Worm (Caenorhabditis elegans): ENCODE measurements around the gene lgc-30.

The lgc-30 gene

DNA sequence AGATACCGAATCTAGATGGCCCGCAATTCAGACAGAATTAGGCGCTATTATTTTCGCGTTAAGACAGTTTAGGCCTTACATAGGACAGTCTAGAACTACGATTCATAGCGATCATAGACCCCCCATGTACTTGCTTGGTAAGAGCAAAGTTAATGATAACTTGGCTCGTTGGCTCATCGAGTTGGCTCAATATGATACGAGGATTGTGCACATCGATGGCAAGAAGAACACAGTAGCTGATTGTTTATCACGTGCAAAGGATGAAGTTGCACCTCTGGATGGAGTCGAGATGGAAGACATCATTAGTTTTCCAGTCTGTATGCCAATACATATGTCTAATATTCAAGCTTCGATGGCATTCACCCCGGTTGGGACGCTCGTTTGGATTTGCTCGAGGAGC lies 7.0 kb upstream of the lgc-30 start:
- no peak for TF ChIP-seq C08G9.2 (tag; optimal IDR thresholded peaks at IDR 0.05)
- no peak for TF ChIP-seq ama-1 (optimal IDR thresholded peaks at IDR 0.05)
- TF ChIP-seq nfya-1 (tag; optimal IDR thresholded peaks at IDR 0.05) = no peak
- no peak for TF ChIP-seq pqm-1 (tag; optimal IDR thresholded peaks at IDR 0.05)
- TF ChIP-seq ceh-45 (GFP tag; IDR thresholded peaks at IDR 0.05) = no peak
- TF ChIP-seq F13H6.1 (tag; optimal IDR thresholded peaks at IDR 0.05) = no peak

- TF ChIP-seq syd-9 (tag; optimal IDR thresholded peaks at IDR 0.05) (no peak), ahr-1 (tag; optimal IDR thresholded peaks at IDR 0.05) (no peak), ceh-31 (tag; optimal IDR thresholded peaks at IDR 0.05) (no peak), ceh-48 (tag; optimal IDR thresholded peaks at IDR 0.05) (no peak)
Observed at ce11 chrIV:919690-920089, 5.0 kb upstream of the lgc-30 start, which contains the start of gene F58H7.5. Gene F58H7.5, plus strand, starts transcription at chrIV:919990.

DNA sequence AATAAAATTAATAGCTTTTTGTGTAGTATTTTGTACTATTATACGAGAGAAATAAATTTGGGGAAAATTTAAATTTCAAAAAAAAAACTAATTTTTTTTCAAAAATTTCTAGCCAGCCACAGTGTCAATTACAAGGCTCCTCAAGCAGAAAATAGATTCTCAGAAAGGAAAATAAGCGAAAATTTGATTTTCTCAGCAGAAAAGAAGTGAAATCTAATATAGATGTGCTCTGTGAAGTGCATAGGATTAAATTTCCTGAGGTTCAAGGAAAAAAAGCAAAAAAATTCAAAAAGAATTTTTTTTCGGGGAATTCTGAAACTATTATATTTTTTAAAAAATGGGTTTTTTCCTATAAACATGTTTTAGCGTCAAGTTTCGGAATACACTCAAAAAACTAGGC lies 2.8 kb downstream of the lgc-30 start:
- TF ChIP-seq odd-2 (tag; optimal IDR thresholded peaks at IDR 0.05) (no peak), unc-42 (tag; optimal IDR thresholded peaks at IDR 0.05) (peak; percentile 77)

- TF ChIP-seq elt-2 (tag; optimal IDR thresholded peaks at IDR 0.05) = no peak
- no peak for TF ChIP-seq npax-4 (tag; optimal IDR thresholded peaks at IDR 0.05)
- no peak for TF ChIP-seq C08G9.2 (tag; optimal IDR thresholded peaks at IDR 0.05)
- TF ChIP-seq elt-4 (tag; optimal IDR thresholded peaks at IDR 0.05) = no peak
- no peak for TF ChIP-seq eyg-1 (tag; optimal IDR thresholded peaks at IDR 0.05)
- no peak for TF ChIP-seq pag-3 (tag; optimal IDR thresholded peaks at IDR 0.05; ENCODE audit: borderline replicate concordance)
- TF ChIP-seq ceh-30 (tag; optimal IDR thresholded peaks at IDR 0.05) = no peak
- no peak for TF ChIP-seq C38D4.7 (GFP tag; optimal IDR thresholded peaks at IDR 0.05)
- TF ChIP-seq hlh-6 (tag; optimal IDR thresholded peaks at IDR 0.05) = no peak
- TF ChIP-seq ceh-14 (tag; optimal IDR thresholded peaks at IDR 0.05) = no peak
- no peak for TF ChIP-seq pha-2 (tag; optimal IDR thresholded peaks at IDR 0.05)
- TF ChIP-seq ceh-2 (tag; optimal IDR thresholded peaks at IDR 0.05) = no peak
- TF ChIP-seq Y22D7AL.16 (tag; optimal IDR thresholded peaks at IDR 0.05) = no peak
Observed at ce11 chrIV:935725-936124, 11.0 kb downstream of the lgc-30 start, which contains the start of gene F58H7.1. Gene F58H7.1, minus strand, starts transcription at chrIV:935825.

ce11 chrIV:945601-946000 lies 20.9 kb downstream of the lgc-30 start, which contains the start of gene faah-3:
Gene faah-3, minus strand, starts transcription at chrIV:945653.
- TF ChIP-seq ama-1 (optimal IDR thresholded peaks at IDR 0.05) (no peak), elt-2 (tag; optimal IDR thresholded peaks at IDR 0.05) (peak; percentile 81)

DNA sequence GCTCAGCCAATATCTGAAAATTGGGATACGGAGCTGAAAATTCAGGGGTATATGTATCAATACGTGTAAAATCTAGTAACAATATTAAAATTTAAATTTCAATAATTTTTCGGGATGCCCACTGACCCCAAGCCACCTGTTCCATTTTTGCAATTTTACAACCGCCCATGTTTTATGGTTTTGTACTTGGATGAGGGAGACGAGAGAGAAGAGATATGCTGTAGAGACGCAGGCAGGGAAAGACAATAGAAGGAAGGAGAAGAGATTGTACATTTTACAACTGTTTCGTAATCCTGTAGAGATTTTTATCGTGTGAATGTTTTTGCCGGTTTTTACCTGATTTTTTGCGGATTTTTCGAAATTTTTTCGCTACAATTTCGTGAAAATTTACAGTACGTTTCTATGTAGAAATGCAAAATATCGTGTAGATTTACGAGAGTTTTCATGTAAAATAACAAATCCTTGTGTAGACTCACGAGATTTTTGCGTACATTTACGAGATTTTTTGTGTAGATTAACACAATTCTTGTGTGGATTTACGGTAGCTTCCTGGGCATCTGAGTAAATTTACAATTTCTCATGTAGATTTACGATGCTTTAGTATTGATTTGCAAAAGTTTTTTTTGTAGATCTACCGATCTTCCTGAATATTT lies 25.4 kb downstream of the lgc-30 start:
- TF ChIP-seq hlh-15 (tag; optimal IDR thresholded peaks at IDR 0.05) = no peak
- TF ChIP-seq syd-9 (tag; optimal IDR thresholded peaks at IDR 0.05) = no peak
- TF ChIP-seq fkh-10 (GFP tag; optimal IDR thresholded peaks at IDR 0.05) = no peak
- TF ChIP-seq ceh-24 (tag; optimal IDR thresholded peaks at IDR 0.05) = no peak
- no peak for TF ChIP-seq che-1 (tag; optimal IDR thresholded peaks at IDR 0.05)
- no peak for TF ChIP-seq ceh-22 (tag; optimal IDR thresholded peaks at IDR 0.05)
- TF ChIP-seq K02D7.2 (tag; optimal IDR thresholded peaks at IDR 0.05) = no peak
- no peak for TF ChIP-seq lim-6 (tag; optimal IDR thresholded peaks at IDR 0.05)
- no peak for TF ChIP-seq ama-1 (optimal IDR thresholded peaks at IDR 0.05)
- TF ChIP-seq unc-3 (GFP tag; conservative IDR thresholded peaks at IDR 0.05) = no peak
- no peak for TF ChIP-seq unc-3 (tag; optimal IDR thresholded peaks at IDR 0.05)

All from whole organism, late embryonic.